Fruit fly (Drosophila melanogaster) S2 (cell line): Measurements from ENCODE around the gene mthl12.

Experiments used
- CG8478 ChIP-seq: fragments of >200 bp; optimal IDR thresholded peaks from 2 replicates; lab custom pipeline; 2018
- CTCF ChIP-seq, 2 experiments: fragments of >200 bp; optimal IDR thresholded peaks; 2 replicates each; lab custom pipeline; 2018

dm6 chr3R:13397040-13397439 lies 43.6 kb downstream of the mthl12 start, which contains the start of gene CG14374:
- TF ChIP-seq CTCF (optimal IDR thresholded peaks at IDR 0.05; lab: Kevin White, UChicago) (no peak), CG8478 (lab: Kevin White, UChicago) (no peak)
